Fruit fly (Drosophila melanogaster): Measurements from ENCODE around the gene Dys.

The Dys gene

DNA sequence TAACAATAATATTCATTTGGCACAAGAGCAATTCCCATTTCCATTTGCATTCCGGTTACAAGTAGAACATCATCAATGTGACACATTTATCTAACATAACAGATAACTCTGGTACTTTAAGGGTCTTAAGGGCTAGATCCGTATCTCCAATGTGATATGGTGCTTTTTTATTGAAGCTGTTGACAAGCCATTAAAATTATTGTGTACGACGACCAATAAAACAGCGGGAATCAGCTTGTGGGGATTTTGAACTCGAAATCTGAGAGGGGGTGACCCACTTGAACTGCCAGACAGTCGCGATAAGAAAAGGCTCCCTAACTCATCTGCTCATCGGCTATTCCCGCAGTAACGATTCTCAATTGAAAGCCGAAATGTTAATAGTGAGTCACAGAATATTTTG, 110.3 kb downstream of the Dys start:
- TF ChIP-seq EcR (GFP tag; optimal IDR thresholded peaks at IDR 0.05): peak; percentile 37
- no peak for TF ChIP-seq rn (GFP tag; IDR thresholded peaks at IDR 0.05)

DNA sequence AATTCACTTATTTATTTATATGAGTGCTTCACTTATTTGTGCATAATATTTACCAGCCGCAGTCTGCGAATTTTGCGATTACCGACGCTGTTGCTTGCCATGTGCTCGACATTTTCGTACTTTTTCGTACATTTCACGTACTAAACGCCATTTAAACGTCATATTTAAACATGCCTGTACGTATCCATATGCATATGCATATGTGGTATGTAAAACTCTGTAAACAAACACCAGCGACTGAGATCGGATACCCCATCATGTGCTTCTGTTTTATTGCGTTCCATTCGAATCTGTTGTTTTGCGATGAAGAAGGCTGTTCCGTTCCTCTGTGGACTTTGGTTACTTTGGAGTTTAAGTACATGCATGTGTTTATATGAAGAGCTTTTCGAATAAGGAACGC, 111.1 kb downstream of the Dys start:
- peak; percentile 2 for TF ChIP-seq Snoo (tag; optimal IDR thresholded peaks at IDR 0.05)
- no peak for TF ChIP-seq Pif1A (GFP tag; optimal IDR thresholded peaks at IDR 0.05)

DNA sequence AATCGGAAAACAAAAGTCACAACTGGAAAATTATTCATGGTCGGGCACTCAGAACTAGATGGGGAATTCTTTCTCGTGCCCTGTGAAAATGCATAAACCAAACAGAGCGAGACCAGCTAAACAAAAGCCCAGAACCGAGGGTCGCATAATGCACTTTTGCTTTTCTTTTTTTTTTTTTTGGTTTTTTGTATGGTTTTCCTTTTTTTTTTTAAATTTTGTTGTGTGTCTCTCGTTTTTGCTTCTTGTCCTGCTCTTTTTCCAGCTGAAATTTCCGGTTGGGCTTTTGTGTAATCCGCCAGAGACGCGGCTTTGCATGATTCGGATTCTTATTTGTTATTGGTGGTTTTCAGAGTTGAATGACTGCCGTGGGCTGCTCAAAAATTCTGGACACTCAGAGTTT, 120.9 kb downstream of the Dys start:
- TF ChIP-seq rn (GFP tag; IDR thresholded peaks at IDR 0.05): no peak
- TF ChIP-seq EcR (GFP tag; optimal IDR thresholded peaks at IDR 0.05): no peak
- TF ChIP-seq Ets98B (GFP tag; IDR thresholded peaks at IDR 0.05): peak; percentile 23; the same call in 1 of the 2 replicates
- peak; percentile 4 for TF ChIP-seq Pif1A (GFP tag; optimal IDR thresholded peaks at IDR 0.05)
- 0 out of 2 replicates have a peak, but pooled peaks have one; percentile 28 for TF ChIP-seq CG12605 (GFP tag; IDR thresholded peaks at IDR 0.05)
- peak; percentile 51; the same call in 2 of the 3 replicates for TF ChIP-seq CG4496 (GFP tag; IDR thresholded peaks at IDR 0.05)

- TF ChIP-seq fd96Ca (GFP tag; IDR thresholded peaks at IDR 0.05) (no peak), CG4496 (GFP tag; IDR thresholded peaks at IDR 0.05) (no peak), CG13204 (GFP tag; optimal IDR thresholded peaks at IDR 0.05) (no peak), Snoo (tag; optimal IDR thresholded peaks at IDR 0.05) (no peak), Ets98B (GFP tag; IDR thresholded peaks at IDR 0.05) (0 out of 2 replicates have a peak, but pooled peaks have one; percentile 22), CG14655 (GFP tag; optimal IDR thresholded peaks at IDR 0.05) (peak; percentile 7), CG8301 (tag; optimal IDR thresholded peaks at IDR 0.05) (no peak), CG32121 (GFP tag; IDR thresholded peaks at IDR 0.05) (no peak), CG34367 (tag; optimal IDR thresholded peaks at IDR 0.05) (no peak), gl (tag; optimal IDR thresholded peaks at IDR 0.05) (no peak), Pif1B (GFP tag; optimal IDR thresholded peaks at IDR 0.05) (no peak), CG12605 (GFP tag; IDR thresholded peaks at IDR 0.05) (no peak), EcR (GFP tag; optimal IDR thresholded peaks at IDR 0.05) (no peak)
Measured at dm6 chr3R:19583311-19583710, 122.4 kb downstream of the Dys start.

- peak; percentile 25 for TF ChIP-seq CG34367 (tag; optimal IDR thresholded peaks at IDR 0.05)
- no peak for TF ChIP-seq D1 (tag; optimal IDR thresholded peaks at IDR 0.05)
- TF ChIP-seq CG13204 (GFP tag; optimal IDR thresholded peaks at IDR 0.05): peak; percentile 28
- peak; percentile 28 for TF ChIP-seq Snoo (tag; optimal IDR thresholded peaks at IDR 0.05)
- TF ChIP-seq CG15710 (tag; optimal IDR thresholded peaks at IDR 0.05): no peak
Measured at dm6 chr3R:19584818-19585217, 123.9 kb downstream of the Dys start.

DNA sequence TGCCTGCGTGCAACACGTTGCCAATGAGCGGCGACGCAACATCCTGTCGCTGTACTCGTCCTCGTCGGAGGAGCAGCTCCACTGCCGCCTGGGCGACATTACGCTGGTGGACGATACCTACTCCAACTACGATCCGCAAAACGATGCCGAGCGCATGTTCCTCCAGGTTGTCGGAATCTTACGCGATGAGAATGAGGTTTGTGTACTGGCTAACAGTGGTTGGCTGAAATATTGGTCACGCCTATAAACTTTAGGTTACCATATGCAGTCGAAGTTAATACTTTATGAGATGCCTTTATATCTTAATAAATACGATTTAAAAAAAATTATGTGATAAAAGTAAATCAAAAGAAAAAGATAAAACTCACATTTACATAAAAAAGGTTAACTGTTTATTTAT, 125.4 kb downstream of the Dys start:
- TF ChIP-seq Ets98B (GFP tag; IDR thresholded peaks at IDR 0.05) (no peak), CG14655 (GFP tag; optimal IDR thresholded peaks at IDR 0.05) (no peak), Pif1B (GFP tag; optimal IDR thresholded peaks at IDR 0.05) (no peak), rn (GFP tag; IDR thresholded peaks at IDR 0.05) (no peak), CG10348 (GFP tag; IDR thresholded peaks at IDR 0.05) (no peak), CG15710 (tag; optimal IDR thresholded peaks at IDR 0.05) (no peak), Pif1A (GFP tag; optimal IDR thresholded peaks at IDR 0.05) (no peak), fd96Ca (GFP tag; IDR thresholded peaks at IDR 0.05) (no peak), CG9948 (tag; optimal IDR thresholded peaks at IDR 0.05) (no peak), CG8301 (tag; optimal IDR thresholded peaks at IDR 0.05) (no peak), D1 (tag; optimal IDR thresholded peaks at IDR 0.05) (no peak)

DNA sequence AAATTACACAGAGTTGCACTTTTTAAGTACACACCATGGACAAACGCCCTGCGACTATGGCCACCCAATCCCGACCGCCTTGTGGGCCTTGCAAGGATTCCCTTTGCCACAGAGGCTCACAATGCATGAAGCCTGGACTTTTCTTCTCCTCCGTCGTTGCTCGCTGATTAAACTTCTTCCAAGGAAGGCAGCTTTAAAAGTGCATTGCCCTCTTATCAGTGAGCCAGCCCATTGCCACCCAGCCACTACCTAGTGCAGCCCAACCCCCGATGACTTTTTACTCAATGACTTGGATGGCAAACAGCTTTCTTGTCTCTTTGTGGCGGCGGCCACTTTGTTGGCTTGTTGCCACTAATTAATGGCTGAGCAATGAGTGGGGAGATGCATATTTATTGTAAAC, 126.8 kb downstream of the Dys start:
- TF ChIP-seq CG8301 (tag; optimal IDR thresholded peaks at IDR 0.05): no peak
- TF ChIP-seq EcR (GFP tag; optimal IDR thresholded peaks at IDR 0.05): peak; percentile 77

dm6 chr3R:19598855-19599254, 138.0 kb downstream of the Dys start, which contains the start of gene Cpr92A:
Cpr92A (minus strand) TSS chr3R:19598955.
- TF ChIP-seq CG17806 (tag; optimal IDR thresholded peaks at IDR 0.05): no peak
- TF ChIP-seq CG32121 (GFP tag; IDR thresholded peaks at IDR 0.05): no peak
- no peak for TF ChIP-seq CG13204 (GFP tag; optimal IDR thresholded peaks at IDR 0.05)
- no peak for TF ChIP-seq rn (GFP tag; IDR thresholded peaks at IDR 0.05)
- no peak for TF ChIP-seq CG8159 (tag; optimal IDR thresholded peaks at IDR 0.05)
- no peak for TF ChIP-seq CG10348 (GFP tag; IDR thresholded peaks at IDR 0.05)

DNA sequence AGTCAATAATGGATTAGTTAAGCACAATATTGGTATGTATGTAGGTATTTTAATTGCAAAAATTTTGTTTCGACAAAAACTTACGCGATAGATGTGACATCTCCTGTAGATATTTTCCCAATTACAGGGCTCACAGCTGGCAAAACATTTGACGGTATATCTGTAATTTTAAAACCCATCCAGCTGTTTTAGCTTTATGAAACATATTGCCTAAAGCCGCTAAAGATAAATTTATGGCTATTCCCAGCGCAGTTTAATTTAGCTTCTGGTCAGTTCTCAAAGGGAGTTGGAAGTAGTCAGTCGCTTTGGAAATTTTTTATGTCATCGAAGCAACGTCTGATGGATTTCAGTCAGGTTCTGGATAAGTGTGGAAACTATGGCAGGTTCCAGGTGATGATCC, 139.4 kb downstream of the Dys start, which contains the start of gene CG7333:
Gene CG7333 (plus strand): TSS at position 301 of the 400 bp plus-strand sequence.
- TF ChIP-seq Snoo (tag; optimal IDR thresholded peaks at IDR 0.05): no peak
- TF ChIP-seq CG14655 (GFP tag; optimal IDR thresholded peaks at IDR 0.05): no peak
- no peak for TF ChIP-seq CG4496 (GFP tag; IDR thresholded peaks at IDR 0.05)
- TF ChIP-seq fd96Ca (GFP tag; IDR thresholded peaks at IDR 0.05): no peak
- no peak for TF ChIP-seq CG12605 (GFP tag; IDR thresholded peaks at IDR 0.05)
- no peak for TF ChIP-seq CG13204 (GFP tag; optimal IDR thresholded peaks at IDR 0.05)
- no peak for TF ChIP-seq CG10348 (GFP tag; IDR thresholded peaks at IDR 0.05)
- TF ChIP-seq gl (tag; optimal IDR thresholded peaks at IDR 0.05): no peak
- TF ChIP-seq EcR (GFP tag; optimal IDR thresholded peaks at IDR 0.05): no peak

All from whole organism, pupa.